Worm (Caenorhabditis elegans): ENCODE measurements around the gene mct-5.

Gene mct-5

DNA sequence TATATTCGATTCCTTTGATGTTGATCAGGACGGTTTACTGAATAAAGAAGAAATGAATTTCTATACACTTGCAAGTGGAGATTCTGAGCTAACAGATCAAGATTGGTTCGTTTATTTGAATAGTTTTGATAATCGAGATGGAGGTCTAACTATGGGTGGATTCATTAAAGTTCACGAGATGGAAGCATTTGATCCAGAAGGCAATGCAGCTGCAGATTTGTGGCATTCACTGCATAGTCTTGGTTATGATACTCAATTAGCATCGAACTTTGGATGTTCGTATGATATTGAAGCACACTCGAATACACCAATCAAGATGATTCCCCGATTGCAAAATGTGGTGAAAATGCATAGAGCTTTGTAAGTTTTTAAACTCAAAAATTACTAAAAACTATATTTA, 2.4 kb downstream of the mct-5 start:
- no peak for TF ChIP-seq ets-5 (GFP tag; IDR thresholded peaks at IDR 0.05)
- TF ChIP-seq efl-1 (optimal IDR thresholded peaks at IDR 0.05): no peak
- TF ChIP-seq efl-1 (GFP tag; optimal IDR thresholded peaks at IDR 0.05 in 1 of 2): peak in 1 of 2 experiments; percentile 67

DNA sequence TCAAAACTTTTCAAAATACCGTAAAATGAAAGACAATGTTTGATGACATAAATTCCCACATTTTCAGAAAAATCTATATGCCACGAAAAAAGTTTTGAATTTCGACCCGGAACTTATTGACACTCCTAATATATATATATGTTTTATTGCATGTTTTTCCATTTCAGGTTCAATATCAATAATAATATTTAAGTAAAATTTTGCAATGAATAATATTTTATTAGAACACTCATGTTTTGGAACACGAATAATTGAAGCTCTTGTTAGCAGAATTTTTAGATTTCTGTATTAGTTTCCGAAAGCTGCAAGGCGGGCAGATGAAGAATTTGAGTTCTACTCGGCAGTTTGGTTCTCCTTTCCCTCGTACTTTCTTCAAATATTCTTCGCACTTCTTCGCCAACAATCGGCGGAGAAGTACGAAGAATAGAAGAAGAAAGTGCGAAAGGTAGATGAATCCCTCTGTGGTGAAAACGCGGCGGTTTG, 5.0 kb downstream of the mct-5 start, which contains the start of gene T02G5.3:
Gene T02G5.3, plus strand, starts transcription at position 51 of the 483 bp plus-strand sequence.
- TF ChIP-seq nhr-85 (tag): peak; percentile 60
- TF ChIP-seq dpl-1 (GFP tag; optimal IDR thresholded peaks at IDR 0.05): no peak
- TF ChIP-seq unc-98 (GFP tag; IDR thresholded peaks at IDR 0.05): no peak
- no peak for TF ChIP-seq sptf-1 (tag; optimal IDR thresholded peaks at IDR 0.05)
- no peak for TF ChIP-seq unc-86 (tag; optimal IDR thresholded peaks at IDR 0.05)

DNA sequence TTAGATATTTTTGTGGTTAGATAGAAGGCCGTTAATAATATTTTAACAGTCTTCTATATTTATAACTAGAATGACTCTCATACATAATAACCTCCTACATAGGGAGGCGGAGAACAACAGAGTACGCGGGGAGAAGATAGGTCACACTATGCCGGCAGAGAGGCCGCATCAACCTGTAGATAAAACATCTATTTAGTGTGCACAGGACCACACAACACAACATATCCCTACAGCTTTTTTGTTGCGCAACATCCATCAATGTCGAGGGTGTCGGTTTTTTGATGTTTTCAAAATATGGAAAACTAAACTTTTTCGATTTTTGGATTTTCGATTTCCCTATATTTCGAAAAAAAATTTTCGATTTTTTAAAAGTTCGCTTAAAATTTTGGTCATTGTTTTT, 7.5 kb downstream of the mct-5 start:
- TF ChIP-seq lir-3 (tag; optimal IDR thresholded peaks at IDR 0.05; ENCODE audit: poor library complexity): no peak
- TF ChIP-seq efl-1 (optimal IDR thresholded peaks at IDR 0.05): no peak
- peak in 1 of 2 experiments; percentile 2 for TF ChIP-seq efl-1 (GFP tag; optimal IDR thresholded peaks at IDR 0.05 in 1 of 2)
- no peak for TF ChIP-seq pqm-1 (tag; optimal IDR thresholded peaks at IDR 0.05)

DNA sequence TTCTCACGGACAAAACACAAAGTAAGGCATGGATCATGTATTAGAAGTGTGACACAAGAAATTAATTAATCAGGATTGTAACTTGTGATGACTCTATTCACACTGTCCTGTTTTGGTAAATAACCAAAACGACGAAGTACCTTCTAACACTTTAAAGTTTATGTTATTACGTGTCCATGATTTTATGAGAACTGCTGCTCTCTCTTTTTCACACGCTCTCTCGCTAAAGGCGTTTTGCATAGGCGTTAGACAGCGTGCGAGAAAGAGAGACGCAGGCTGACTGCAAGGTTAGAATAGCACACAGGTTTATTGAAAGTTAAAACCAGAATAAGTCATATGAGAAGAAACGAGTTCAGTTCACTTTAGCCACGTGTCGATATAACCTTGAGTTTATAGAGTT, 8.3 kb downstream of the mct-5 start:
- peak; percentile 24 for TF ChIP-seq pax-3 (tag; optimal IDR thresholded peaks at IDR 0.05)
- peak; percentile 26 to 54 for TF ChIP-seq lsy-2 (tag; optimal IDR thresholded peaks at IDR 0.05)
- no peak for TF ChIP-seq ces-1 (GFP tag; optimal IDR thresholded peaks at IDR 0.05)
- TF ChIP-seq mep-1 (tag; optimal IDR thresholded peaks at IDR 0.05): peak; percentile 42
- TF ChIP-seq lir-3 (tag; optimal IDR thresholded peaks at IDR 0.05; ENCODE audit: poor library complexity): peak; percentile 41
- TF ChIP-seq F16B12.6 (tag; optimal IDR thresholded peaks at IDR 0.05): no peak
- no peak for TF ChIP-seq jun-1 (tag; optimal IDR thresholded peaks at IDR 0.05)
- peak; percentile 0 for TF ChIP-seq irx-1 (tag; optimal IDR thresholded peaks at IDR 0.05)
- TF ChIP-seq elt-3 (tag; optimal IDR thresholded peaks at IDR 0.05): peak in 1 of 6 experiments; percentile 44
- TF ChIP-seq ets-5 (GFP tag; IDR thresholded peaks at IDR 0.05): no peak
- peak; percentile 55 for TF ChIP-seq nhr-19 (GFP tag; conservative IDR thresholded peaks at IDR 0.05)
- TF ChIP-seq ceh-63 (GFP tag; optimal IDR thresholded peaks at IDR 0.05): no peak
- TF ChIP-seq swsn-7 (tag; optimal IDR thresholded peaks at IDR 0.05): peak; percentile 47
- peak; percentile 69 for TF ChIP-seq vab-15 (tag; optimal IDR thresholded peaks at IDR 0.05)
- TF ChIP-seq Y116A8C.19 (tag; optimal IDR thresholded peaks at IDR 0.05; ENCODE audit: borderline replicate concordance): no peak
- peak; percentile 83 for TF ChIP-seq nhr-20 (tag; optimal IDR thresholded peaks at IDR 0.05)
- TF ChIP-seq mab-9 (GFP tag; IDR thresholded peaks at IDR 0.05): peak; percentile 39; the same call in 1 of the 2 replicates
- TF ChIP-seq lin-15B (tag; optimal IDR thresholded peaks at IDR 0.05): no peak
- TF ChIP-seq blmp-1 (tag; optimal IDR thresholded peaks at IDR 0.05): peak; percentile 12
- peak; percentile 58 for TF ChIP-seq xbp-1 (tag; optimal IDR thresholded peaks at IDR 0.05)
- no peak for TF ChIP-seq hlh-17 (GFP tag; optimal IDR thresholded peaks at IDR 0.05; ENCODE audit: borderline replicate concordance)
- TF ChIP-seq nhr-85 (tag): peak; percentile 98
- peak; percentile 59 for TF ChIP-seq nhr-90 (tag; optimal IDR thresholded peaks at IDR 0.05; ENCODE audit: poor library complexity)
- no peak for TF ChIP-seq tbx-2 (tag; optimal IDR thresholded peaks at IDR 0.05)
- no peak for TF ChIP-seq ceh-90 (tag; optimal IDR thresholded peaks at IDR 0.05)
- peak; percentile 96 for TF ChIP-seq grh-1 (GFP tag; IDR thresholded peaks at IDR 0.05)
- no peak for TF ChIP-seq hlh-4 (tag; optimal IDR thresholded peaks at IDR 0.05)
- peak in 1 of 2 experiments; percentile 38 for TF ChIP-seq mdl-1 (tag; optimal IDR thresholded peaks at IDR 0.05)
- no peak for TF ChIP-seq ama-1 (optimal IDR thresholded peaks at IDR 0.05)
- TF ChIP-seq lin-35 (GFP tag; optimal IDR thresholded peaks at IDR 0.05): peak in 1 of 2 experiments; percentile 51
- TF ChIP-seq egl-27 (tag; optimal IDR thresholded peaks at IDR 0.05): no peak
- TF ChIP-seq dpl-1 (GFP tag; optimal IDR thresholded peaks at IDR 0.05): peak in 1 of 3 experiments; percentile 13
- TF ChIP-seq dsc-1 (tag; optimal IDR thresholded peaks at IDR 0.05): peak; percentile 6
- TF ChIP-seq nhr-47 (tag; optimal IDR thresholded peaks at IDR 0.05): peak; percentile 39
- peak; percentile 12 for TF ChIP-seq rnt-1 (tag; optimal IDR thresholded peaks at IDR 0.05)
- TF ChIP-seq lin-14 (GFP tag; optimal IDR thresholded peaks at IDR 0.05): peak; percentile 89
- no peak for TF ChIP-seq unc-130 (tag; optimal IDR thresholded peaks at IDR 0.05)
- no peak for TF ChIP-seq ztf-4 (tag; optimal IDR thresholded peaks at IDR 0.05)
- TF ChIP-seq nhr-71 (tag; optimal IDR thresholded peaks at IDR 0.05): peak; percentile 82
- TF ChIP-seq ceh-88 (GFP tag; IDR thresholded peaks at IDR 0.05): peak; percentile 25; the same call in 1 of the 2 replicates

Data from whole organism, L1 larva.